Fruit fly (Drosophila melanogaster) whole organism, embryonic: ENCODE measurements around the gene mora.

Experiments used
- CG10274 ChIP-seq: fragments of 200-800 bp; sonication (Bioruptor generic); optimal IDR thresholded peaks from 3 replicates; lab custom pipeline; 2017; ENCODE audit warnings: missing biosample characterization, mild to moderate bottlenecking, missing genetic modification characterization
- CG11695 ChIP-seq: fragments of 200-800 bp; sonication (Bioruptor generic); IDR thresholded peaks from 3 replicates; pipeline ENCODE4 v1.3.6; 2022; ENCODE audit warnings: missing biosample characterization, missing genetic modification characterization
- CG11723 ChIP-seq: fragments of 200-800 bp; sonication (Bioruptor generic); optimal IDR thresholded peaks from 2 replicates; lab custom pipeline; 2017; ENCODE audit warnings: missing biosample characterization, mild to moderate bottlenecking, missing genetic modification characterization
- CG12104 ChIP-seq: fragments of 200-800 bp; sonication (Bioruptor generic); optimal IDR thresholded peaks from 3 replicates; lab custom pipeline; 2016; ENCODE audit warnings: missing biosample characterization, missing genetic modification characterization
- CG12299 ChIP-seq: fragments of 200-800 bp; sonication (Bioruptor generic); optimal IDR thresholded peaks from 2 replicates; lab custom pipeline; 2018; ENCODE audit warnings: missing biosample characterization, mild to moderate bottlenecking, missing genetic modification characterization
- CG14014 ChIP-seq: fragments of 200-800 bp; sonication (Bioruptor generic); IDR thresholded peaks from 2 replicates; pipeline ENCODE4 v1.3.6; 2022; ENCODE audit warnings: missing biosample characterization, missing genetic modification characterization
- CG14965 ChIP-seq: fragments of 200-800 bp; sonication (Bioruptor generic); optimal IDR thresholded peaks from 2 replicates; lab custom pipeline; 2016; ENCODE audit warnings: missing biosample characterization, missing genetic modification characterization, borderline replicate concordance
- CG15011 ChIP-seq: fragments of 200-800 bp; sonication (Bioruptor generic); optimal IDR thresholded peaks from 3 replicates; lab custom pipeline; 2018; ENCODE audit warnings: missing biosample characterization, mild to moderate bottlenecking, missing genetic modification characterization
- CG15269 ChIP-seq: fragments of 200-800 bp; sonication (Bioruptor generic); optimal IDR thresholded peaks from 2 replicates; lab custom pipeline; 2018; ENCODE audit warnings: missing biosample characterization, mild to moderate bottlenecking, missing genetic modification characterization, moderate library complexity
- CG15601 ChIP-seq: fragments of 200-800 bp; sonication (Bioruptor generic); optimal IDR thresholded peaks from 3 replicates; lab custom pipeline; 2019; ENCODE audit warnings: missing biosample characterization, mild to moderate bottlenecking, missing genetic modification characterization, moderate library complexity
- CG17361 ChIP-seq: fragments of 200-800 bp; sonication (Bioruptor generic); IDR thresholded peaks from 3 replicates; pipeline ENCODE4 v1.3.6; 2022; ENCODE audit warnings: missing biosample characterization, missing genetic modification characterization
- CG17912 ChIP-seq: fragments of 200-800 bp; sonication (Bioruptor generic); optimal IDR thresholded peaks from 2 replicates; lab custom pipeline; 2018; ENCODE audit warnings: missing biosample characterization, mild to moderate bottlenecking, missing genetic modification characterization
- CG2202 ChIP-seq: fragments of 200-800 bp; sonication (Bioruptor generic); optimal IDR thresholded peaks from 2 replicates; lab custom pipeline; 2018; ENCODE audit warnings: missing biosample characterization, mild to moderate bottlenecking, missing genetic modification characterization
- CG30431 ChIP-seq: fragments of 200-800 bp; sonication (Bioruptor generic); optimal IDR thresholded peaks from 2 replicates; lab custom pipeline; 2017; ENCODE audit warnings: missing biosample characterization, missing genetic modification characterization
- CG4424 ChIP-seq: fragments of 200-800 bp; sonication (Bioruptor generic); optimal IDR thresholded peaks from 3 replicates; lab custom pipeline; 2016; ENCODE audit warnings: missing biosample characterization, missing genetic modification characterization
- CG4617 ChIP-seq: fragments of 200-800 bp; sonication (Bioruptor generic); optimal IDR thresholded peaks from 3 replicates; lab custom pipeline; 2016; ENCODE audit warnings: missing biosample characterization, missing genetic modification characterization, borderline replicate concordance
- CG6254 ChIP-seq: fragments of 200-800 bp; sonication (Bioruptor generic); optimal IDR thresholded peaks from 3 replicates; lab custom pipeline; 2017; ENCODE audit warnings: mild to moderate bottlenecking, missing biosample characterization, missing genetic modification reagents, missing genetic modification characterization
- CG6813 ChIP-seq: fragments of 200-800 bp; sonication (Bioruptor generic); optimal IDR thresholded peaks from 2 replicates; lab custom pipeline; 2017; ENCODE audit warnings: missing biosample characterization, missing genetic modification characterization, mild to moderate bottlenecking, moderate library complexity, missing genetic modification reagents
- CG7357 ChIP-seq: fragments of 200-800 bp; sonication (Bioruptor generic); IDR thresholded peaks from 3 replicates; pipeline ENCODE4 v1.3.6; 2022; ENCODE audit warnings: missing biosample characterization, missing genetic modification characterization
- CG7928 ChIP-seq: fragments of 200-800 bp; sonication (Bioruptor generic); optimal IDR thresholded peaks from 2 replicates; lab custom pipeline; 2017; ENCODE audit warnings: missing biosample characterization, mild to moderate bottlenecking, missing genetic modification characterization
- CHES-1-like ChIP-seq: fragments of 200-800 bp; sonication (Bioruptor generic); optimal IDR thresholded peaks from 2 replicates; lab custom pipeline; 2016; ENCODE audit warnings: missing biosample characterization, missing genetic modification characterization
- Dad ChIP-seq: fragments of 200-800 bp; sonication (Bioruptor generic); optimal IDR thresholded peaks from 3 replicates; lab custom pipeline; 2016; ENCODE audit warnings: missing biosample characterization, missing genetic modification characterization
- Fer2 ChIP-seq: fragments of 200-800 bp; sonication (Bioruptor generic); optimal IDR thresholded peaks from 2 replicates; lab custom pipeline; 2018; ENCODE audit warnings: missing biosample characterization, mild to moderate bottlenecking, missing genetic modification characterization, moderate library complexity
- Fer3 ChIP-seq: fragments of 200-800 bp; sonication (Bioruptor generic); optimal IDR thresholded peaks from 2 replicates; lab custom pipeline; 2018; ENCODE audit warnings: missing biosample characterization, mild to moderate bottlenecking, missing genetic modification characterization, moderate library complexity
- Gug ChIP-seq: fragments of 200-800 bp; sonication (Bioruptor generic); IDR thresholded peaks from 4 replicates; pipeline ENCODE4 v1.3.6; 2022; ENCODE audit warnings: missing biosample characterization, missing genetic modification characterization
- H2.0 ChIP-seq: fragments of 200-800 bp; sonication (Bioruptor generic); IDR thresholded peaks from 2 replicates; pipeline ENCODE4 v1.3.6; 2022; ENCODE audit warnings: missing biosample characterization, missing genetic modification characterization
- Jarid2 ChIP-seq: fragments of 200-800 bp; sonication (Bioruptor generic); optimal IDR thresholded peaks from 3 replicates; lab custom pipeline; 2017; ENCODE audit warnings: mild to moderate bottlenecking, missing biosample characterization, missing genetic modification reagents, missing genetic modification characterization
- Kr ChIP-seq: fragments of 200-800 bp; sonication (Bioruptor generic); optimal IDR thresholded peaks from 2 replicates; lab custom pipeline; 2017; ENCODE audit warnings: missing biosample characterization, mild to moderate bottlenecking, missing genetic modification characterization
- Lpt ChIP-seq: fragments of >200 bp; optimal IDR thresholded peaks from 2 replicates; lab custom pipeline; 2018; ENCODE audit warnings: missing biosample characterization, missing genetic modification characterization
- PHDP ChIP-seq: fragments of 200-800 bp; sonication (Bioruptor generic); optimal IDR thresholded peaks from 3 replicates; lab custom pipeline; 2018; ENCODE audit warnings: missing biosample characterization, mild to moderate bottlenecking, missing genetic modification characterization, moderate library complexity
- Ravus ChIP-seq: fragments of 200-800 bp; sonication (Bioruptor generic); IDR thresholded peaks from 2 replicates; pipeline ENCODE4 v1.3.6; 2022; ENCODE audit warnings: missing biosample characterization, missing genetic modification characterization
- Rx ChIP-seq: fragments of 200-800 bp; sonication (Bioruptor generic); IDR thresholded peaks from 2 replicates; pipeline ENCODE4 v1.3.6; 2022; ENCODE audit warnings: missing biosample characterization, missing genetic modification characterization
- Sox100B ChIP-seq: fragments of 200-800 bp; sonication (Bioruptor generic); optimal IDR thresholded peaks from 3 replicates; lab custom pipeline; 2018; ENCODE audit warnings: missing biosample characterization, mild to moderate bottlenecking, missing genetic modification characterization
- ara ChIP-seq: fragments of 200-800 bp; sonication (Bioruptor generic); IDR thresholded peaks from 2 replicates; pipeline ENCODE4 v1.3.6; 2022; ENCODE audit warnings: missing biosample characterization, missing genetic modification characterization
- cg ChIP-seq: fragments of 200-800 bp; sonication (Bioruptor generic); optimal IDR thresholded peaks from 3 replicates; lab custom pipeline; 2019; ENCODE audit warnings: missing biosample characterization, mild to moderate bottlenecking, missing genetic modification characterization, moderate library complexity
- corto ChIP-seq: fragments of 200-800 bp; sonication (Bioruptor generic); optimal IDR thresholded peaks from 2 replicates; lab custom pipeline; 2016; ENCODE audit warnings: missing biosample characterization, mild to moderate bottlenecking, missing genetic modification characterization, moderate library complexity
- emc ChIP-seq: fragments of 200-800 bp; sonication (Bioruptor generic); optimal IDR thresholded peaks from 2 replicates; lab custom pipeline; 2016; ENCODE audit warnings: missing biosample characterization, missing genetic modification characterization
- fd102C ChIP-seq: fragments of 200-800 bp; sonication (Bioruptor generic); optimal IDR thresholded peaks from 2 replicates; lab custom pipeline; 2018; ENCODE audit warnings: missing biosample characterization, mild to moderate bottlenecking, missing genetic modification characterization, moderate library complexity
- gcm2 ChIP-seq: fragments of 200-800 bp; sonication (Bioruptor generic); optimal IDR thresholded peaks from 2 replicates; lab custom pipeline; 2016; ENCODE audit warnings: missing biosample characterization, missing genetic modification characterization
- knrl ChIP-seq: fragments of 200-800 bp; sonication (Bioruptor generic); IDR thresholded peaks from 3 replicates; pipeline ENCODE4 v1.3.6; 2022; ENCODE audit warnings: missing biosample characterization, missing genetic modification characterization; ENCODE audit not compliant: partially characterized antibody
- lola ChIP-seq, 3 experiments: fragments of >200 bp in 2 of 3; fragments of 200-800 bp in 1 of 3; sonication (Bioruptor generic) in 1 of 3; optimal IDR thresholded peaks; 2 replicates each; lab custom pipeline; 2017 to 2019; ENCODE audit warnings: missing biosample characterization in 3 of 3, missing genetic modification characterization in 3 of 3, mild to moderate bottlenecking in 1 of 3, moderate library complexity in 1 of 3
- prd ChIP-seq, 3 experiments: fragments of >200 bp in 2 of 3; fragments of 200-800 bp in 1 of 3; sonication (Bioruptor generic) in 1 of 3; optimal IDR thresholded peaks in 2 of 3; IDR thresholded peaks in 1 of 3; 2 replicates in 2 of 3; 3 replicates in 1 of 3; pipeline versions ENCODE4 v1.3.6 to Lab custom; 2017 to 2022; ENCODE audit warnings: missing biosample characterization in 1 of 3, missing genetic modification characterization in 1 of 3
- tna ChIP-seq: fragments of 200-800 bp; sonication (Bioruptor generic); IDR thresholded peaks from 2 replicates; pipeline ENCODE4 v1.3.6; 2022; ENCODE audit warnings: missing biosample characterization, missing genetic modification characterization; ENCODE audit not compliant: partially characterized antibody
- trem ChIP-seq: fragments of 200-800 bp; optimal IDR thresholded peaks from 3 replicates; lab custom pipeline; 2019; ENCODE audit warnings: missing biosample characterization, mild to moderate bottlenecking, missing genetic modification characterization, moderate library complexity
- tx ChIP-seq: fragments of 200-800 bp; sonication (Bioruptor generic); optimal IDR thresholded peaks from 2 replicates; lab custom pipeline; 2016; ENCODE audit warnings: missing biosample characterization, missing genetic modification characterization
- unc-4 ChIP-seq: fragments of 200-800 bp; sonication (Bioruptor generic); IDR thresholded peaks from 2 replicates; pipeline ENCODE4 v1.3.6; 2022; ENCODE audit warnings: missing biosample characterization, missing genetic modification characterization; ENCODE audit not compliant: partially characterized antibody
- vnd ChIP-seq: fragments of 200-800 bp; sonication (Bioruptor generic); IDR thresholded peaks from 3 replicates; pipeline ENCODE4 v1.3.6; 2022; ENCODE audit warnings: missing biosample characterization, missing genetic modification characterization; ENCODE audit not compliant: partially characterized antibody
- zen ChIP-seq: fragments of 200-800 bp; sonication (Bioruptor generic); optimal IDR thresholded peaks from 3 replicates; lab custom pipeline; 2018; ENCODE audit warnings: missing biosample characterization, mild to moderate bottlenecking, missing genetic modification characterization, moderate library complexity

The mora gene

dm6 chr3R:24161173-24161811 is 24.9 kb upstream of the mora start, which contains the start of the genes Myo95E and TBC1d7 (continued):
- TF ChIP-seq CG4424 (GFP tag; lab: Kevin White, UChicago) (peak; percentile 85), CG11695 (GFP tag; lab: Robert Waterston, UW) (peak; percentile 93), cg (no peak), CG14965 (GFP tag; lab: Kevin White, UChicago) (no peak), Sox100B (GFP tag; lab: Kevin White, UChicago) (peak; percentile 86), Dad (GFP tag; lab: Kevin White, UChicago) (no peak), trem (tag; lab: Kevin White, UChicago) (peak; percentile 90), Rx (GFP tag; lab: Robert Waterston, UW) (peak; percentile 81), CG10274 (GFP tag; lab: Kevin White, UChicago) (peak; percentile 92), CG15601 (tag; lab: Kevin White, UChicago) (no peak), Lpt (no peak), Fer3 (tag; lab: Kevin White, UChicago) (peak; percentile 86), CG15269 (tag; lab: Kevin White, UChicago) (peak; percentile 91), Gug (GFP tag; lab: Robert Waterston, UW) (peak; percentile 88; the same call in 3 of the 4 replicates), zen (tag; lab: Kevin White, UChicago) (peak; percentile 80), Ravus (GFP tag; lab: Robert Waterston, UW) (peak; percentile 74), Fer2 (peak; percentile 73), CG7928 (GFP tag; lab: Kevin White, UChicago) (peak; percentile 69), lola (GFP tag; optimal IDR thresholded peaks at IDR 0.05; lab: Kevin White, UChicago) (peak in 1 of 3 experiments; percentile 83), tna (GFP tag; lab: Robert Waterston, UW) (no peak), gcm2 (GFP tag; lab: Kevin White, UChicago) (no peak), prd (optimal IDR thresholded peaks at IDR 0.05; lab: Kevin White, UChicago) (no peak), prd (GFP tag; IDR thresholded peaks at IDR 0.05; lab: Robert Waterston, UW) (peak; percentile 96), CG6254 (peak; percentile 61), knrl (GFP tag; lab: Robert Waterston, UW) (peak; percentile 84), H2.0 (GFP tag; lab: Robert Waterston, UW) (peak; percentile 76), vnd (GFP tag; lab: Robert Waterston, UW) (peak; percentile 59; the same call in 1 of the 3 replicates), corto (peak; percentile 35), unc-4 (peak; percentile 81), PHDP (tag; lab: Kevin White, UChicago) (peak; percentile 90), CG15011 (GFP tag; lab: Kevin White, UChicago) (no peak), CG2202 (tag; lab: Kevin White, UChicago) (peak; percentile 63), CG30431 (GFP tag; lab: Kevin White, UChicago) (peak; percentile 75), ara (GFP tag; lab: Robert Waterston, UW) (peak; percentile 94), CG17361 (GFP tag; lab: Robert Waterston, UW) (peak; percentile 92), CG7357 (GFP tag; lab: Robert Waterston, UW) (peak; percentile 89), Jarid2 (GFP tag; lab: Kevin White, UChicago) (no peak), fd102C (GFP tag; lab: Kevin White, UChicago) (peak; percentile 35), Kr (no peak), CHES-1-like (peak; percentile 48), CG11723 (GFP tag; lab: Kevin White, UChicago) (no peak), CG6813 (GFP tag; lab: Kevin White, UChicago) (peak; percentile 65), CG4617 (peak; percentile 76), tx (peak; percentile 7), CG12104 (GFP tag; lab: Kevin White, UChicago) (peak; percentile 81), emc (peak; percentile 50), CG12299 (tag; lab: Kevin White, UChicago) (peak; percentile 79), CG17912 (peak; percentile 21), CG14014 (GFP tag; lab: Robert Waterston, UW) (peak; percentile 93)
